Worm (Caenorhabditis elegans): ENCODE measurements around the gene F38G1.3.

The F38G1.3 gene

ce11 chrX:492919-493318 is 16.6 kb downstream of the F38G1.3 start, which contains the start of gene B0310.1:
Gene B0310.1, plus strand, starts transcription at chrX:493228.
- peak; percentile 50 for TF ChIP-seq ceh-18 (tag; optimal IDR thresholded peaks at IDR 0.05)
- no peak for TF ChIP-seq dve-1 (tag; optimal IDR thresholded peaks at IDR 0.05)
- peak; percentile 56 for TF ChIP-seq unc-55 (GFP tag; optimal IDR thresholded peaks at IDR 0.05)

ce11 chrX:496795-497194 is 20.4 kb downstream of the F38G1.3 start:
- TF ChIP-seq pha-4 (tag; optimal IDR thresholded peaks at IDR 0.05): no peak
- no peak for TF ChIP-seq hlh-8 (tag; optimal IDR thresholded peaks at IDR 0.05)
- no peak for TF ChIP-seq nfya-1 (tag; optimal IDR thresholded peaks at IDR 0.05)
- no peak for TF ChIP-seq pqm-1 (tag; optimal IDR thresholded peaks at IDR 0.05)
- no peak for TF ChIP-seq unc-55 (GFP tag; optimal IDR thresholded peaks at IDR 0.05)
- no peak for TF ChIP-seq nhr-11 (tag; optimal IDR thresholded peaks at IDR 0.05)
- no peak for TF ChIP-seq npax-4 (tag; optimal IDR thresholded peaks at IDR 0.05)
- no peak for TF ChIP-seq pag-3 (tag; optimal IDR thresholded peaks at IDR 0.05; ENCODE audit: borderline replicate concordance)

- TF ChIP-seq pat-9 (tag; optimal IDR thresholded peaks at IDR 0.05) (no peak), unc-3 (GFP tag; conservative IDR thresholded peaks at IDR 0.05) (no peak), unc-3 (tag; optimal IDR thresholded peaks at IDR 0.05) (no peak), tbx-2 (tag; optimal IDR thresholded peaks at IDR 0.05) (no peak), hlh-8 (tag; optimal IDR thresholded peaks at IDR 0.05) (no peak), ceh-2 (tag; optimal IDR thresholded peaks at IDR 0.05) (no peak), ceh-30 (tag; optimal IDR thresholded peaks at IDR 0.05) (no peak), elt-4 (tag; optimal IDR thresholded peaks at IDR 0.05) (no peak), C38D4.7 (GFP tag; optimal IDR thresholded peaks at IDR 0.05) (no peak), ceh-19 (GFP tag; optimal IDR thresholded peaks at IDR 0.05) (no peak), ceh-22 (tag; optimal IDR thresholded peaks at IDR 0.05) (no peak), eyg-1 (tag; optimal IDR thresholded peaks at IDR 0.05) (no peak), hlh-30 (tag; optimal IDR thresholded peaks at IDR 0.05; ENCODE audit: insufficient read depth) (no peak), ceh-18 (tag; optimal IDR thresholded peaks at IDR 0.05) (no peak), unc-86 (tag; optimal IDR thresholded peaks at IDR 0.05) (no peak), gmeb-2 (tag; optimal IDR thresholded peaks at IDR 0.05) (no peak)
Measured at ce11 chrX:498640-499039, 22.3 kb downstream of the F38G1.3 start.

- no peak for TF ChIP-seq T23F11.4 (GFP tag; optimal IDR thresholded peaks at IDR 0.05)
- no peak for TF ChIP-seq pha-4 (tag; optimal IDR thresholded peaks at IDR 0.05)
- no peak for TF ChIP-seq ceh-22 (tag; optimal IDR thresholded peaks at IDR 0.05)
- no peak for TF ChIP-seq che-1 (tag; optimal IDR thresholded peaks at IDR 0.05)
- TF ChIP-seq ceh-18 (tag; optimal IDR thresholded peaks at IDR 0.05): no peak
- TF ChIP-seq pag-3 (tag; optimal IDR thresholded peaks at IDR 0.05; ENCODE audit: borderline replicate concordance): no peak
- TF ChIP-seq dve-1 (tag; optimal IDR thresholded peaks at IDR 0.05): no peak
- no peak for TF ChIP-seq mec-3 (tag; optimal IDR thresholded peaks at IDR 0.05; ENCODE audit: borderline replicate concordance)
- no peak for TF ChIP-seq Y22D7AL.16 (tag; optimal IDR thresholded peaks at IDR 0.05)
- TF ChIP-seq C38D4.7 (GFP tag; optimal IDR thresholded peaks at IDR 0.05): no peak
- TF ChIP-seq madf-2 (tag; optimal IDR thresholded peaks at IDR 0.05): no peak
- TF ChIP-seq ceh-31 (tag; optimal IDR thresholded peaks at IDR 0.05): no peak
- no peak for TF ChIP-seq ceh-30 (tag; optimal IDR thresholded peaks at IDR 0.05)
- TF ChIP-seq K09A11.1 (tag; optimal IDR thresholded peaks at IDR 0.05; ENCODE audit: insufficient read depth): no peak
- no peak for TF ChIP-seq odd-2 (tag; optimal IDR thresholded peaks at IDR 0.05)
- TF ChIP-seq ceh-14 (tag; optimal IDR thresholded peaks at IDR 0.05): no peak
Measured at ce11 chrX:504046-504843, 27.9 kb downstream of the F38G1.3 start.

- TF ChIP-seq pax-1 (tag; optimal IDR thresholded peaks at IDR 0.05) (no peak), ceh-48 (tag; optimal IDR thresholded peaks at IDR 0.05) (no peak), eyg-1 (tag; optimal IDR thresholded peaks at IDR 0.05) (no peak), sox-2 (GFP tag; IDR thresholded peaks at IDR 0.05) (no peak), unc-42 (tag; optimal IDR thresholded peaks at IDR 0.05) (no peak), nhr-11 (tag; optimal IDR thresholded peaks at IDR 0.05) (no peak), pat-9 (tag; optimal IDR thresholded peaks at IDR 0.05) (no peak), hlh-13 (GFP tag; optimal IDR thresholded peaks at IDR 0.05) (no peak), dmd-4 (tag; optimal IDR thresholded peaks at IDR 0.05; ENCODE audit: borderline replicate concordance) (no peak), nfya-1 (tag; optimal IDR thresholded peaks at IDR 0.05) (no peak), hlh-30 (tag; optimal IDR thresholded peaks at IDR 0.05; ENCODE audit: insufficient read depth) (no peak), K02D7.2 (tag; optimal IDR thresholded peaks at IDR 0.05) (no peak)
Measured at ce11 chrX:505014-505413, 28.7 kb downstream of the F38G1.3 start.
